Fruit fly (Drosophila melanogaster): ENCODE results near the gene Rev1.

The Rev1 gene

DNA sequence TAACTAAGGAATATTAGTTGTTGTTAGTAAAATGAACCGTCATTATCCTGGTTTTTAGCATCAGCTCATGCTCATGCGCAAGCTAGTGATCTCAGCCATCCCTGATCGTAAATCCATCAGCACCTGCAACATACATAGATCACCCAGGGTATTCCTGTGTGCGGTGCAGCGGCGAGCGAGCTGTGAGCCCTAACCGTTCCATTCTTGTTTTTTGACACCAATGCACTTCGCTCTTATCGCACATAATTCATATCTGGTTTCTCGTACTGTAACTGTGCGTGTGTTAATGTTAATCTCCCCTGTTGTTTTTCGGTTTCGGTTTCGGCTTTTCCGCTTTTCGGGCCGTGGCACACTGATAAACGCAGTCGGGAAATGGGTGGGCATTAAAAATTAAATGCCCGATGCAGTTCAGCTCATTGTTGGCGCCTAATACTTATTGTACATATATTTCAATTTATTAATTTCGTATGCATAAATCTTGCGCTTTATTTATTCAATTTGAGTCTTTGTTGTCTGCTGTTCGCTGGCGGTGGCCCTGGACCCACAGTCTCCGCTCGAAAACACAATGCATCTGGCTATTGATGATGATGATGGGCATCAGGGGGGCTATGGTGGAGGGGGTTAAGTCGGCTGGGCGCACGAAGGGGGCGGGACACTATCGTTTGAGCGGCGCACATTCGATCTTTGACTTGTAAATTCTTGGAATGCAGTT lies 29.8 kb upstream of the Rev1 start (continued):
- TF ChIP-seq CG5180 (GFP tag; optimal IDR thresholded peaks at IDR 0.05) (no peak), MESR4 (GFP tag; optimal IDR thresholded peaks at IDR 0.05) (no peak), Hmr (GFP tag; optimal IDR thresholded peaks at IDR 0.05) (no peak)

DNA sequence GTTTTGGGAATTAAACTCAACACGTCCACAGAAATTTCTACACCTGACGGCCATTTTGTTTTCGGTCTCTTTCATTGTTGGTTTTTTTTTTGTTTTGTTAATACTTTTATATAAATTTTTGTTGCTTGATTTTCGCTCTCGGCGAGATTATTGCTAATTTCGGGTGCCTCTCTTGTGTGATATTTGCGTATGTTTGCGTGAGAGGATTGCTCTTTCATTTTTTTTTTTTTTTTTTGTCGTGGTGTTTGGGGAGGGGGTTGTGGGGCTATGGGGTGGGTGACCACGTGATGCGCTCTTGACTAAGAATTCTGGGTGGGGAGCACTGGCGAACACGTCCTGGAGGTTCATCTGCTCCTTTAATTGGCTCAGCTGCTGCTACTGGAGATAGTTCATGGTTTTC lies 28.3 kb upstream of the Rev1 start:
- no peak for TF ChIP-seq stwl (tag; optimal IDR thresholded peaks at IDR 0.05)
- TF ChIP-seq ro (GFP tag; IDR thresholded peaks at IDR 0.05) = no peak
- no peak for TF ChIP-seq emc (GFP tag; optimal IDR thresholded peaks at IDR 0.05)
- TF ChIP-seq pb (GFP tag; optimal IDR thresholded peaks at IDR 0.05) = no peak
- no peak for TF ChIP-seq TFAM (GFP tag; optimal IDR thresholded peaks at IDR 0.05)
- TF ChIP-seq CG31365 (tag; optimal IDR thresholded peaks at IDR 0.05) = no peak
- no peak for TF ChIP-seq Xbp1 (GFP tag; optimal IDR thresholded peaks at IDR 0.05)
- TF ChIP-seq CG14710 (tag; optimal IDR thresholded peaks at IDR 0.05) = no peak
- TF ChIP-seq sr (GFP tag; IDR thresholded peaks at IDR 0.05) = no peak
- no peak for TF ChIP-seq maf-S (GFP tag; optimal IDR thresholded peaks at IDR 0.05)
- TF ChIP-seq ERR (GFP tag; optimal IDR thresholded peaks at IDR 0.05) = no peak
- no peak for TF ChIP-seq Hsf (GFP tag; optimal IDR thresholded peaks at IDR 0.05)
- TF ChIP-seq eve (GFP tag; optimal IDR thresholded peaks at IDR 0.05) = no peak
- no peak for TF ChIP-seq CG11093 (GFP tag; IDR thresholded peaks at IDR 0.05)
- TF ChIP-seq CG15011 (GFP tag; optimal IDR thresholded peaks at IDR 0.05) = no peak
- 0 out of 3 replicates have a peak, but pooled peaks have one; percentile 8 for TF ChIP-seq ci (GFP tag; IDR thresholded peaks at IDR 0.05)
- no peak for TF ChIP-seq HLH3B (GFP tag; IDR thresholded peaks at IDR 0.05)
- no peak for TF ChIP-seq C15 (GFP tag; IDR thresholded peaks at IDR 0.05)
- no peak for TF ChIP-seq lov (optimal IDR thresholded peaks at IDR 0.05)
- TF ChIP-seq lov (GFP tag; IDR thresholded peaks at IDR 0.05) = no peak
- TF ChIP-seq CG4424 (GFP tag; optimal IDR thresholded peaks at IDR 0.05) = no peak
- TF ChIP-seq eyg (GFP tag; optimal IDR thresholded peaks at IDR 0.05) = no peak
- no peak for TF ChIP-seq Nf-YC (tag; optimal IDR thresholded peaks at IDR 0.05)
- no peak for TF ChIP-seq CTCF (GFP tag; optimal IDR thresholded peaks at IDR 0.05)
- TF ChIP-seq mirr (GFP tag; optimal IDR thresholded peaks at IDR 0.05) = no peak
- no peak for TF ChIP-seq usp (GFP tag; optimal IDR thresholded peaks at IDR 0.05)
- no peak for TF ChIP-seq bbx (GFP tag; IDR thresholded peaks at IDR 0.05; ENCODE audit: partially characterized antibody)
- no peak for TF ChIP-seq prd (optimal IDR thresholded peaks at IDR 0.05)
- TF ChIP-seq prd (GFP tag; IDR thresholded peaks at IDR 0.05) = no peak
- no peak for TF ChIP-seq CG5953 (GFP tag; IDR thresholded peaks at IDR 0.05)
- TF ChIP-seq luna (GFP tag; optimal IDR thresholded peaks at IDR 0.05) = no peak
- no peak for TF ChIP-seq jing (GFP tag; optimal IDR thresholded peaks at IDR 0.05)
- no peak for TF ChIP-seq run (tag; optimal IDR thresholded peaks at IDR 0.05)
- TF ChIP-seq org-1 (GFP tag; optimal IDR thresholded peaks at IDR 0.05) = no peak
- no peak for TF ChIP-seq Vsx1 (GFP tag; optimal IDR thresholded peaks at IDR 0.05)
- no peak for TF ChIP-seq CG6654 (GFP tag; optimal IDR thresholded peaks at IDR 0.05)
- no peak for TF ChIP-seq yki (optimal IDR thresholded peaks at IDR 0.05)
- no peak for TF ChIP-seq btn (GFP tag; optimal IDR thresholded peaks at IDR 0.05)
- peak; percentile 21 for TF ChIP-seq CG10543 (GFP tag; optimal IDR thresholded peaks at IDR 0.05)
- TF ChIP-seq crc (GFP tag; optimal IDR thresholded peaks at IDR 0.05) = no peak
- TF ChIP-seq Neu2 (GFP tag; optimal IDR thresholded peaks at IDR 0.05; ENCODE audit: borderline replicate concordance) = no peak
- TF ChIP-seq Dbx (GFP tag; IDR thresholded peaks at IDR 0.05) = peak; percentile 54; the same call in 1 of the 3 replicates
- no peak for TF ChIP-seq ken (GFP tag; IDR thresholded peaks at IDR 0.05)
- no peak for TF ChIP-seq sob (GFP tag; IDR thresholded peaks at IDR 0.05)
- TF ChIP-seq CG7357 (GFP tag; IDR thresholded peaks at IDR 0.05) = no peak
- peak; percentile 66 for TF ChIP-seq rib (GFP tag; IDR thresholded peaks at IDR 0.05)
- no peak for TF ChIP-seq otp (GFP tag; IDR thresholded peaks at IDR 0.05)
- TF ChIP-seq Elba2 (GFP tag; optimal IDR thresholded peaks at IDR 0.05) = no peak
- no peak for TF ChIP-seq CG30403 (GFP tag; optimal IDR thresholded peaks at IDR 0.05)
